Fruit fly (Drosophila melanogaster) S2 (cell line): ENCODE results near the gene CG17221.

Experiments used
- CG8478 ChIP-seq: fragments of >200 bp; optimal IDR thresholded peaks from 2 replicates; lab custom pipeline; 2018
- CTCF ChIP-seq, 2 experiments: fragments of >200 bp; optimal IDR thresholded peaks; 2 replicates each; lab custom pipeline; 2018

The CG17221 gene

DNA sequence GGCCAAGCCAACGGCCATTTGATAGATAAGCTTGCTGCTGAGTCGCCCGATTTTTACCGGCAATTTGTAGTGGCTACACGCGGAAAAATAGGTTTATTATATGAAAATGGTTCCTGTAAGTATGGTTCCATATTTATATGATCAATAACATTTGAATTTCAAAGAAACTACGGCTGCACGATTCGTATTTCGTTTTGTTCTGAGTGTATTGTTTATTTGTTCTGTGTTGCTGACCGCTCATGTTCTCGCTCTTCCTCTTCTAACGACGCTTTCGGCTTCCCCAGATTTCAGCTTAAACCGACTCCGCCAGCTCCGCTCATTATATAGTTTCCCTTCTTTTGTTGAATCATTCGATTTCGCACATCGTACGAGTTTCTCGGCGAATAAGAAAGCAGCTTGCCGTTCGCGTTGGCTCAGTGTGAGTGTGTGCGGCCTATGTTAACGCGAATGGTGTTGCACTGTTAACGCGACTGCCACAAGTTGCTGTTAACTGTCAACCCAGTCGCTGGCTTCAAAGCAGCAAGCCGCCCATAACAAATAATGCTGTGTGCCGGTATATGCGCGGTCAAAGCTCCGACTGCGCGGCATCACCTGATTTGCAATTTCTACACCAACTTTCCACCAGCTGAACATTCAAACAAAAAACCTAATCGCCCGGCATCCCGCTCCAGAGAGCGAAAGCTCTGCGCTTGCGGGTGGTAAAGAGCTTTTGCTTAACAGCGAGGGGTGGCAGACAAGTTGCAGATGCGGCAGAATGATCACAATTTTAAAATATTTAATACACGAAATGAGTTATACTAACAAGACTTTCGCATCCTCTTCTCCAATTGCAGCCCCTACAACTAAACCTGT, 19.2 kb downstream of the CG17221 start:
- no peak for TF ChIP-seq CTCF (optimal IDR thresholded peaks at IDR 0.05; lab: Kevin White, UChicago)
- no peak for TF ChIP-seq CG8478 (lab: Kevin White, UChicago)

DNA sequence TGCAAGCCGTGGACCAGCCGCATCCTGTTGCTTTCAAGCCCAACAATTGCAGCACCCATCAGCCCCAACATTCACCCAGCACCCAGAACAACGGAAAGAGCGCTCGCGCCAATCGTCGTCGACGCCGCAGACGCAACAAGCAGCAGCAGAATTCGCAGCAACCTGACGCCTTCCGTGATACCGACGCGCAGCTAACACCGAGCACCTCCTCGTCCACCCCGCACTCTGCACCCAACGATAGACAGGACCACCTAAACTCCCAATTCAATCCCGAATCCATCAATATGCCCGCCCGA, 19.8 kb downstream of the CG17221 start:
- TF ChIP-seq CG8478 (lab: Kevin White, UChicago) (no peak), CTCF (optimal IDR thresholded peaks at IDR 0.05; lab: Kevin White, UChicago) (no peak)

- TF ChIP-seq CTCF (optimal IDR thresholded peaks at IDR 0.05; lab: Kevin White, UChicago) (no peak), CG8478 (lab: Kevin White, UChicago) (no peak)
These were observed 39.0 kb downstream of the CG17221 start for dm6 chr2L:3078741-3079140.

dm6 chr2L:3082895-3083294, 43.1 kb downstream of the CG17221 start:
- TF ChIP-seq CTCF (optimal IDR thresholded peaks at IDR 0.05; lab: Kevin White, UChicago) (no peak), CG8478 (lab: Kevin White, UChicago) (no peak)

- TF ChIP-seq CG8478 (lab: Kevin White, UChicago) (no peak), CTCF (optimal IDR thresholded peaks at IDR 0.05; lab: Kevin White, UChicago) (no peak)
These were observed 43.7 kb downstream of the CG17221 start for dm6 chr2L:3083510-3083909.

dm6 chr2L:3086290-3086876, 46.6 kb downstream of the CG17221 start:
- no peak for TF ChIP-seq CG8478 (lab: Kevin White, UChicago)

DNA sequence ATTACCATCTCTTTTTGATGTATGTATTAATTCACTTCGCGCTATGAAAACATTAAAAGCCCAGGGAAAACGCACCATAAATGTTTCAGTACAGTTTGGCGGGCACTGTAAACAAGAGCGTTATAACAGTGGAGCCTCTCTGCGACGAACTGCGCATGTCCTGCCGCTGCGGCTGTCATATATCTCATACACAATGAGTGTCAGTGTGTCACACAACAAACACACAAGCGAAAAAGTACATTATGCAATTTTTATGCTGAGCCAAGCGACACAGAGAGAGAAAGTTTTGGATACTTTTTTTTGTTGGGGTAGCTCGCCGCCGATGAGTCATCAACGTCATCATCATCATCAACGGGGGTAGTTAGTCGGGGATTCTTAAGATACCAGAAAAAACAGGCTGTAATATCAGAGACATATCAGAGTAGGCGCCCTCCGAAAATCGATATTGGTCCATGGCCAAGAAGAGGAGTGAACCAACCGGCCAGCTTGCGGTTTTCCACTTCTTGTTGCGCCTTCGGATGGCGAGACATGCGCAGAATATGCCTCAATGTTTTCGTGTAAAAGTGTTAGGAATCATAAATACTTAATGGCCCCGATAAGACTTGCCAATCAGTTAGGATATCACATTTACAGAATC, 48.6 kb downstream of the CG17221 start:
- no peak for TF ChIP-seq CTCF (optimal IDR thresholded peaks at IDR 0.05; lab: Kevin White, UChicago)
- no peak for TF ChIP-seq CG8478 (lab: Kevin White, UChicago)

DNA sequence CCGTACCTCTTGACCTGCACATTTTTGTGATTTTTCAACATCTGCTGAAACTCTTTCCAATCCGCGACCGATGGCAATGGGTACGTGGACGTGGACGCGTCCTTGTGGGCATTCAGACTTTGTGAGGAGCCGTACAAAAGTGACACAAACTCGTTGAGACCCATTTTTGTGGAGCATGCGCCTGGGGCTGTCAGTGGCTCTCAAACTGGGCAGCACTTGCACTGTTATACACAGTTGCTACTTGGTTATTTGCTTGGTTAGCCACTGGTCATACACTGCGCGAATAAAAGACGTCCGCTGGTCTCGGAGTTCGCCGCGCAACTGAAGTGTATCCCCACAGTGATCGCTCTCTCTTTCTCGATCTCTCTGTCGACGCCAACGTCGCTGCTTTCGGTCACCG, 50.5 kb downstream of the CG17221 start:
- TF ChIP-seq CG8478 (lab: Kevin White, UChicago) (no peak), CTCF (optimal IDR thresholded peaks at IDR 0.05; lab: Kevin White, UChicago) (no peak)
